Fruit fly (Drosophila melanogaster) whole organism: Measurements from ENCODE around the gene CG42232.

Experiments used
- pan ChIP-seq: fragments of >200 bp; optimal IDR thresholded peaks from 2 replicates; lab custom pipeline; 2017
- psq ChIP-seq: fragments of >200 bp; optimal IDR thresholded peaks from 2 replicates; lab custom pipeline; 2017

DNA sequence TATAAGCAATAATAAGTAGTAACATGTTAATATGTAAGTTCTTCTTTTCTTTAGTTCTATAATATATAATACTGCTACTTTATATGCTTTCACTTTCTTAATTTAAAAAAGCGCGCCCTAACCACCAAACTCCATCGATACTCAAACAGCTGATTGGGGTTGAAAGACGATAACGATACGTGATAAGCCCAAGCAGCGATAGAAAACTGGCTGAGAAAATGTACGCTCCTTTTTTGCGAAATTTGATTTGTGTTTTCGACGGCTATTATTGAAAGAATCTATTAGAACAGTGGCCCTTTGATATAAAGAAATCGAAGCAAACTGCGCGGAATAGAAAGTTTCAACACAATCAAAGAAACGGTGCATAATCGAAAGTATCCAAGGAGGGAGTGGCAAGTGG lies 13.6 kb downstream of the CG42232 start, which contains the start of gene CG14883:
- TF ChIP-seq pan (lab: Kevin White, UChicago) (no peak), psq (lab: Kevin White, UChicago) (no peak)
